Worm (Caenorhabditis elegans) whole organism, L2 larva: ENCODE results near the gene C02B10.4.

Experiments used
- R02D3.7 ChIP-seq: fragments of 150-350 bp; optimal IDR thresholded peaks from 2 replicates; lab custom pipeline; 2014; ENCODE audit warnings: missing biosample characterization, missing genetic modification characterization
- alr-1 ChIP-seq: fragments of 150-350 bp; optimal IDR thresholded peaks from 2 replicates; lab custom pipeline; 2014; ENCODE audit warnings: missing biosample characterization, missing genetic modification characterization
- ama-1 ChIP-seq: fragments of 150-350 bp; optimal IDR thresholded peaks from 2 replicates; lab custom pipeline; 2018; ENCODE audit warnings: inconsistent platforms
- egl-27 ChIP-seq: sonication (generic microtip); optimal IDR thresholded peaks from 3 replicates; lab custom pipeline; 2017; ENCODE audit warnings: missing biosample characterization, missing genetic modification reagents, missing genetic modification characterization
- elt-1 ChIP-seq: fragments of 150-350 bp; optimal IDR thresholded peaks from 2 replicates; lab custom pipeline; 2014; ENCODE audit warnings: missing biosample characterization, missing genetic modification characterization
- mdl-1 ChIP-seq, 2 experiments: fragments of 150-350 bp in 1 of 2; sonication (generic microtip) in 1 of 2; optimal IDR thresholded peaks; 2 replicates each; lab custom pipeline; 2017; ENCODE audit warnings: missing biosample characterization in 2 of 2, missing genetic modification characterization in 2 of 2
- nhr-12 ChIP-seq: fragments of 150-350 bp; optimal IDR thresholded peaks from 2 replicates; lab custom pipeline; 2014; ENCODE audit warnings: missing biosample characterization, missing genetic modification characterization
- nhr-23 ChIP-seq: fragments of 150-350 bp; optimal IDR thresholded peaks from 2 replicates; lab custom pipeline; 2014; ENCODE audit warnings: missing biosample characterization, missing genetic modification reagents, missing genetic modification characterization
- nhr-77 ChIP-seq: fragments of 150-350 bp; optimal IDR thresholded peaks from 2 replicates; lab custom pipeline; 2014; ENCODE audit warnings: missing biosample characterization, missing genetic modification characterization
- unc-62 ChIP-seq: fragments of 150-350 bp; optimal IDR thresholded peaks from 2 replicates; lab custom pipeline; 2014; ENCODE audit warnings: missing biosample characterization, missing genetic modification reagents, missing genetic modification characterization
- zag-1 ChIP-seq: fragments of 150-350 bp; optimal IDR thresholded peaks from 2 replicates; lab custom pipeline; 2014; ENCODE audit warnings: missing biosample characterization, missing genetic modification characterization

DNA sequence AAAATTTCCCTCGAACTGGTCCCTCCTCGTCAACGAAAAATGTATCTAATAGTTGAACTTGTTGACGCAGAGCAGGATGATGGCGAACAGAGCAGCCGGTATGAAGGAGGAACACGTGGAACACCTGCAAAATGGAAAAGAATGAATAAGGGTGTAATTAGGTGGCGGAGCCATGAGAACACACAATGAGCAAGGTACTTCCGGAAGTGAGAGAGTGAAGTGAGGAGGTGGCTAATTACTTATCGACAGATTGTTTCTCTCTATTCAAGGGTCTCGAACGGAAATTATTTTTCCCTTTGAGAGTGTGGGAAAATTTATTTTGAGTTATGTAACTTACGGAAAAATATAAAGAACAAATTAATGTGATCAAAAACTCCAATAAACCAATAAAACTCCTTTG, 2.1 kb downstream of the C02B10.4 start:
- TF ChIP-seq ama-1 (lab: Kevin White, UChicago) (no peak), alr-1 (tag; lab: Kevin White, UChicago) (no peak), elt-1 (tag; lab: Kevin White, UChicago) (no peak), R02D3.7 (tag; lab: Kevin White, UChicago) (no peak), zag-1 (no peak), unc-62 (GFP tag; lab: Kevin White, UChicago) (no peak), nhr-77 (tag; lab: Kevin White, UChicago) (no peak), nhr-23 (tag; lab: Kevin White, UChicago) (no peak), egl-27 (tag; lab: Kevin White, UChicago) (no peak), mdl-1 (tag; optimal IDR thresholded peaks at IDR 0.05; lab: Kevin White, UChicago) (no peak), nhr-12 (no peak)
